Worm (Caenorhabditis elegans) whole organism, young adult: ENCODE measurements around the gene Y17G7B.12.

Experiments used
- B0261.1 ChIP-seq: sonication (generic microtip); optimal IDR thresholded peaks from 2 replicates; lab custom pipeline; 2016; ENCODE audit warnings: mild to moderate bottlenecking, missing genetic modification characterization, moderate library complexity, missing compliant biosample characterization
- C06A6.2 ChIP-seq: fragments of 200-800 bp; sonication (Bioruptor generic); conservative IDR thresholded peaks from 2 replicates; pipeline ENCODE4 v1.3.6; 2022; ENCODE audit warnings: missing genetic modification characterization, missing compliant biosample characterization
- C17E4.6 ChIP-seq: fragments of 200-800 bp; sonication (Bioruptor generic); IDR thresholded peaks from 2 replicates; pipeline ENCODE4 v1.3.6; 2022; ENCODE audit warnings: missing genetic modification reagents, missing genetic modification characterization, missing compliant biosample characterization
- F10E7.11 ChIP-seq: sonication (generic microtip); optimal IDR thresholded peaks from 2 replicates; lab custom pipeline; 2017; ENCODE audit warnings: mild to moderate bottlenecking, missing genetic modification characterization, moderate library complexity, missing compliant biosample characterization
- F33H1.4 ChIP-seq: fragments of 200-800 bp; sonication (Bioruptor generic); IDR thresholded peaks from 2 replicates; pipeline ENCODE4 v1.3.6; 2022; ENCODE audit warnings: missing genetic modification reagents, missing genetic modification characterization, missing compliant biosample characterization
- F39B2.1 ChIP-seq: fragments of 200-800 bp; sonication (Bioruptor generic); IDR thresholded peaks from 2 replicates; pipeline ENCODE4 v1.3.6; 2022; ENCODE audit warnings: missing genetic modification reagents, missing genetic modification characterization, missing compliant biosample characterization
- F55B11.4 ChIP-seq: sonication (generic microtip); optimal IDR thresholded peaks from 2 replicates; lab custom pipeline; 2016; ENCODE audit warnings: missing compliant biosample characterization, missing genetic modification characterization, borderline replicate concordance; ENCODE audit not compliant: insufficient read depth
- K12H6.12 ChIP-seq: fragments of 200-800 bp; sonication (Bioruptor generic); optimal IDR thresholded peaks from 2 replicates; lab custom pipeline; 2018; ENCODE audit warnings: mild to moderate bottlenecking, missing genetic modification characterization, missing compliant biosample characterization
- T07F8.4 ChIP-seq: sonication (generic microtip); optimal IDR thresholded peaks from 2 replicates; lab custom pipeline; 2016; ENCODE audit warnings: mild to moderate bottlenecking, missing genetic modification characterization, moderate library complexity, missing compliant biosample characterization
- Y79H2A.3 ChIP-seq: fragments of 200-800 bp; sonication (Bioruptor generic); conservative IDR thresholded peaks from 2 replicates; pipeline ENCODE4 v1.3.6; 2022; ENCODE audit warnings: missing genetic modification reagents, missing genetic modification characterization, missing compliant biosample characterization
- Y95B8A.8 ChIP-seq: fragments of 200-800 bp; sonication (Bioruptor generic); IDR thresholded peaks from 2 replicates; pipeline ENCODE4 v1.3.6; 2022; ENCODE audit warnings: missing genetic modification reagents, missing genetic modification characterization, missing compliant biosample characterization
- ZK185.1 ChIP-seq: sonication (generic microtip); optimal IDR thresholded peaks from 2 replicates; lab custom pipeline; 2016; ENCODE audit warnings: mild to moderate bottlenecking, missing genetic modification characterization, missing compliant biosample characterization; ENCODE audit not compliant: poor library complexity, severe bottlenecking
- akir-1 ChIP-seq: fragments of 200-800 bp; sonication (Bioruptor generic); optimal IDR thresholded peaks from 2 replicates; lab custom pipeline; 2018; ENCODE audit warnings: mild to moderate bottlenecking, missing genetic modification characterization, moderate library complexity, missing compliant biosample characterization
- aptf-2 ChIP-seq: fragments of 200-800 bp; sonication (Bioruptor generic); conservative IDR thresholded peaks from 2 replicates; pipeline ENCODE4 v1.3.6; 2022; ENCODE audit warnings: missing genetic modification reagents, missing genetic modification characterization, missing compliant biosample characterization
- atf-7 ChIP-seq: sonication (generic microtip); optimal IDR thresholded peaks from 2 replicates; lab custom pipeline; 2017; ENCODE audit warnings: mild to moderate bottlenecking, missing genetic modification characterization, missing compliant biosample characterization
- attf-6 ChIP-seq: fragments of 200-800 bp; sonication (Bioruptor generic); IDR thresholded peaks from 2 replicates; pipeline ENCODE4 v1.3.6; 2022; ENCODE audit warnings: missing genetic modification reagents, missing genetic modification characterization, missing compliant biosample characterization
- ccch-3 ChIP-seq: fragments of 200-800 bp; sonication (Bioruptor generic); optimal IDR thresholded peaks from 2 replicates; lab custom pipeline; 2018; ENCODE audit warnings: mild to moderate bottlenecking, missing genetic modification characterization, missing compliant biosample characterization
- cebp-2 ChIP-seq: fragments of 200-800 bp; sonication (Bioruptor generic); IDR thresholded peaks from 2 replicates; pipeline ENCODE4 v1.3.6; 2022; ENCODE audit warnings: missing genetic modification characterization, missing compliant biosample characterization
- ceh-100 ChIP-seq: fragments of 200-800 bp; sonication (Bioruptor generic); IDR thresholded peaks from 2 replicates; pipeline ENCODE4 v1.3.6; 2022; ENCODE audit warnings: missing genetic modification reagents, missing genetic modification characterization, missing compliant biosample characterization
- ceh-40 ChIP-seq: fragments of 200-800 bp; sonication (Bioruptor generic); IDR thresholded peaks from 2 replicates; pipeline ENCODE4 v1.3.6; 2022; ENCODE audit warnings: missing genetic modification characterization, missing compliant biosample characterization
- ceh-79 ChIP-seq: sonication (generic microtip); optimal IDR thresholded peaks from 2 replicates; lab custom pipeline; 2017; ENCODE audit warnings: mild to moderate bottlenecking, missing genetic modification characterization, missing compliant biosample characterization
- chd-7 ChIP-seq: sonication (generic microtip); optimal IDR thresholded peaks from 2 replicates; lab custom pipeline; 2016; ENCODE audit warnings: mild to moderate bottlenecking, missing genetic modification characterization, moderate library complexity, missing compliant biosample characterization
- egl-44 ChIP-seq: fragments of 200-800 bp; sonication (Bioruptor generic); IDR thresholded peaks from 2 replicates; pipeline ENCODE4 v1.3.6; 2022; ENCODE audit warnings: missing genetic modification reagents, missing genetic modification characterization, missing compliant biosample characterization
- egrh-3 ChIP-seq: fragments of 200-800 bp; sonication (Bioruptor generic); IDR thresholded peaks from 2 replicates; pipeline ENCODE4 v1.3.6; 2022; ENCODE audit warnings: missing genetic modification reagents, missing genetic modification characterization, missing compliant biosample characterization
- ets-4 ChIP-seq: fragments of 200-800 bp; sonication (Bioruptor generic); optimal IDR thresholded peaks from 2 replicates; lab custom pipeline; 2018; ENCODE audit warnings: mild to moderate bottlenecking, missing genetic modification characterization, missing compliant biosample characterization
- fkh-3 ChIP-seq: sonication (generic microtip); optimal IDR thresholded peaks from 2 replicates; lab custom pipeline; 2016; ENCODE audit warnings: mild to moderate bottlenecking, missing genetic modification characterization, missing compliant biosample characterization
- hlh-12 ChIP-seq: sonication (generic microtip); optimal IDR thresholded peaks from 2 replicates; lab custom pipeline; 2016; ENCODE audit warnings: missing genetic modification characterization, missing compliant biosample characterization
- lag-1 ChIP-seq: fragments of 200-800 bp; sonication (Bioruptor generic); IDR thresholded peaks from 2 replicates; pipeline ENCODE4 v1.3.6; 2022; ENCODE audit warnings: missing genetic modification reagents, missing genetic modification characterization, missing compliant biosample characterization
- let-526 ChIP-seq: fragments of 200-800 bp; sonication (Bioruptor generic); IDR thresholded peaks from 2 replicates; pipeline ENCODE4 v1.3.6; 2022; ENCODE audit warnings: missing genetic modification reagents, missing genetic modification characterization, missing compliant biosample characterization
- lin-26 ChIP-seq: fragments of 200-800 bp; sonication (Bioruptor generic); IDR thresholded peaks from 2 replicates; pipeline ENCODE4 v1.3.6; 2022; ENCODE audit warnings: missing genetic modification reagents, missing genetic modification characterization, missing compliant biosample characterization
- lin-40 ChIP-seq: sonication (generic microtip); optimal IDR thresholded peaks from 2 replicates; lab custom pipeline; 2016; ENCODE audit warnings: missing genetic modification characterization, mild to moderate bottlenecking, missing compliant biosample characterization, missing genotype, missing genetic modification reagents
- lsl-1 ChIP-seq: fragments of 200-800 bp; sonication (Bioruptor generic); optimal IDR thresholded peaks from 2 replicates; lab custom pipeline; 2018; ENCODE audit warnings: mild to moderate bottlenecking, missing genetic modification characterization, moderate library complexity, missing compliant biosample characterization
- lsy-27 ChIP-seq: sonication (generic microtip); optimal IDR thresholded peaks from 2 replicates; lab custom pipeline; 2017; ENCODE audit warnings: missing genetic modification characterization, mild to moderate bottlenecking, missing compliant biosample characterization, antibody characterized with exemption, missing genotype, borderline replicate concordance; ENCODE audit not compliant: insufficient read depth
- madf-10 ChIP-seq: sonication (generic microtip); optimal IDR thresholded peaks from 2 replicates; lab custom pipeline; 2016; ENCODE audit warnings: mild to moderate bottlenecking, missing genetic modification characterization, missing compliant biosample characterization
- mes-4 ChIP-seq: sonication (generic microtip); optimal IDR thresholded peaks from 2 replicates; lab custom pipeline; 2016; ENCODE audit warnings: missing genotype, missing genetic modification characterization, missing compliant biosample characterization
- nfya-1 ChIP-seq: sonication (generic microtip); optimal IDR thresholded peaks from 2 replicates; lab custom pipeline; 2017; ENCODE audit warnings: antibody characterized with exemption, missing compliant biosample characterization, missing genetic modification characterization, borderline replicate concordance; ENCODE audit not compliant: insufficient read depth
- nfya-2 ChIP-seq: fragments of 200-800 bp; sonication (Bioruptor generic); IDR thresholded peaks from 2 replicates; pipeline ENCODE4 v1.3.6; 2022; ENCODE audit warnings: missing genetic modification reagents, missing genetic modification characterization, missing compliant biosample characterization
- nhr-27 ChIP-seq: fragments of 200-800 bp; sonication (Bioruptor generic); optimal IDR thresholded peaks from 2 replicates; lab custom pipeline; 2018; ENCODE audit warnings: mild to moderate bottlenecking, missing genetic modification characterization, moderate library complexity, missing compliant biosample characterization
- nhr-80 ChIP-seq: sonication (generic microtip); optimal IDR thresholded peaks from 2 replicates; lab custom pipeline; 2016; ENCODE audit warnings: missing genetic modification characterization, missing compliant biosample characterization
- pha-4 ChIP-seq: fragments of 150-350 bp; sonication (generic microtip); optimal IDR thresholded peaks from 2 replicates; lab custom pipeline; 2014; ENCODE audit warnings: missing biosample characterization, missing genetic modification reagents, missing genetic modification characterization
- rcor-1 ChIP-seq: fragments of 200-800 bp; sonication (Bioruptor generic); IDR thresholded peaks from 2 replicates; pipeline ENCODE4 v1.3.6; 2022; ENCODE audit warnings: missing genetic modification reagents, missing genetic modification characterization, missing compliant biosample characterization
- snpc-1.3 ChIP-seq: sonication (generic microtip); optimal IDR thresholded peaks from 2 replicates; lab custom pipeline; 2017; ENCODE audit warnings: missing genetic modification characterization, mild to moderate bottlenecking, missing compliant biosample characterization, antibody characterized with exemption, moderate library complexity, missing genotype, missing genetic modification reagents; ENCODE audit not compliant: insufficient read depth
- tbp1 ChIP-seq: fragments of 200-800 bp; sonication (Bioruptor generic); optimal IDR thresholded peaks from 2 replicates; lab custom pipeline; 2018; ENCODE audit warnings: mild to moderate bottlenecking, missing genetic modification characterization, missing compliant biosample characterization
- tbx-9 ChIP-seq: sonication (generic microtip); optimal IDR thresholded peaks from 2 replicates; lab custom pipeline; 2016; ENCODE audit warnings: borderline replicate concordance, missing genetic modification characterization, inconsistent platforms, missing compliant biosample characterization
- unc-62 ChIP-seq: fragments of 150-350 bp; optimal IDR thresholded peaks from 2 replicates; lab custom pipeline; 2014; ENCODE audit warnings: missing biosample characterization, missing genetic modification reagents, missing genetic modification characterization
- zfh-2 ChIP-seq: fragments of 200-800 bp; sonication (Bioruptor generic); conservative IDR thresholded peaks from 2 replicates; pipeline ENCODE4 v1.3.6; 2022; ENCODE audit warnings: missing genetic modification reagents, missing genetic modification characterization, missing compliant biosample characterization
- ztf-25 ChIP-seq: fragments of 200-800 bp; sonication (Bioruptor generic); IDR thresholded peaks from 2 replicates; pipeline ENCODE4 v1.3.6; 2022; ENCODE audit warnings: missing genetic modification reagents, missing genetic modification characterization, missing compliant biosample characterization
- ztf-3 ChIP-seq: fragments of 200-800 bp; sonication (Bioruptor generic); optimal IDR thresholded peaks from 2 replicates; lab custom pipeline; 2018; ENCODE audit warnings: mild to moderate bottlenecking, missing genetic modification characterization, missing compliant biosample characterization
- ztf-6 ChIP-seq: fragments of 200-800 bp; sonication (Bioruptor generic); IDR thresholded peaks from 2 replicates; pipeline ENCODE4 v1.3.6; 2022; ENCODE audit warnings: missing genetic modification reagents, missing genetic modification characterization, missing compliant biosample characterization

The Y17G7B.12 gene

ce11 chrII:12006575-12007098 lies 17.0 kb upstream of the Y17G7B.12 start, which contains the start of gene mcm-2 (continued):
- TF ChIP-seq F55B11.4 (tag; lab: Kevin White, UChicago) = no peak
- TF ChIP-seq F39B2.1 (GFP tag; lab: Robert Waterston, UW) = no peak
- TF ChIP-seq B0261.1 (tag; lab: Kevin White, UChicago) = no peak
- TF ChIP-seq nfya-2 (GFP tag; lab: Robert Waterston, UW) = no peak
- no peak for TF ChIP-seq zfh-2 (GFP tag; lab: Robert Waterston, UW)
- no peak for TF ChIP-seq F10E7.11 (tag; lab: Kevin White, UChicago)
- no peak for TF ChIP-seq madf-10 (tag; lab: Kevin White, UChicago)
- TF ChIP-seq egl-44 (GFP tag; lab: Robert Waterston, UW) = no peak
- TF ChIP-seq hlh-12 (tag; lab: Kevin White, UChicago) = no peak
- no peak for TF ChIP-seq T07F8.4 (tag; lab: Kevin White, UChicago)
- no peak for TF ChIP-seq lin-26 (GFP tag; lab: Robert Waterston, UW)
- no peak for TF ChIP-seq ztf-3 (GFP tag; lab: Kevin White, UChicago)
- peak; percentile 87 for TF ChIP-seq aptf-2 (GFP tag; lab: Robert Waterston, UW)
- no peak for TF ChIP-seq C06A6.2 (GFP tag; lab: Robert Waterston, UW)
- no peak for TF ChIP-seq tbx-9
- peak; percentile 86 for TF ChIP-seq rcor-1 (GFP tag; lab: Robert Waterston, UW)
- peak; percentile 90 for TF ChIP-seq lsl-1 (GFP tag; lab: Kevin White, UChicago)
- TF ChIP-seq ets-4 (GFP tag; lab: Kevin White, UChicago) = no peak
- TF ChIP-seq ceh-79 (tag; lab: Kevin White, UChicago) = no peak
- peak; percentile 96 for TF ChIP-seq Y95B8A.8 (GFP tag; lab: Robert Waterston, UW)
- peak; percentile 84 for TF ChIP-seq attf-6 (GFP tag; lab: Robert Waterston, UW)
- no peak for TF ChIP-seq chd-7 (tag; lab: Kevin White, UChicago)
- TF ChIP-seq tbp1 (GFP tag; lab: Kevin White, UChicago) = no peak
- TF ChIP-seq cebp-2 (GFP tag; lab: Robert Waterston, UW) = no peak
- peak; percentile 10 for TF ChIP-seq nhr-80
- no peak for TF ChIP-seq K12H6.12 (tag; lab: Kevin White, UChicago)
- no peak for TF ChIP-seq ZK185.1 (tag; lab: Kevin White, UChicago)
- no peak for TF ChIP-seq lsy-27 (tag; lab: Kevin White, UChicago)
- peak; percentile 93 for TF ChIP-seq atf-7 (tag; lab: Kevin White, UChicago)
- no peak for TF ChIP-seq lin-40 (tag; lab: Kevin White, UChicago)
- TF ChIP-seq pha-4 = no peak
- no peak for TF ChIP-seq ztf-6 (GFP tag; lab: Robert Waterston, UW)
- peak; percentile 90 for TF ChIP-seq snpc-1.3 (tag; lab: Kevin White, UChicago)
- TF ChIP-seq ceh-100 = peak; percentile 80
- TF ChIP-seq egrh-3 (GFP tag; lab: Robert Waterston, UW) = no peak
- no peak for TF ChIP-seq unc-62
- no peak for TF ChIP-seq let-526 (GFP tag; lab: Robert Waterston, UW)
- TF ChIP-seq F33H1.4 (GFP tag; lab: Robert Waterston, UW) = peak; percentile 90
- TF ChIP-seq nfya-1 (tag; lab: Kevin White, UChicago) = no peak
- TF ChIP-seq C17E4.6 (GFP tag; lab: Robert Waterston, UW) = peak; percentile 90
- TF ChIP-seq ceh-40 (GFP tag; lab: Robert Waterston, UW) = no peak
- no peak for TF ChIP-seq lag-1 (GFP tag; lab: Robert Waterston, UW)
- TF ChIP-seq akir-1 (GFP tag; lab: Kevin White, UChicago) = no peak
- no peak for TF ChIP-seq ztf-25 (GFP tag; lab: Robert Waterston, UW)
- no peak for TF ChIP-seq nhr-27 (tag; lab: Kevin White, UChicago)
- TF ChIP-seq Y79H2A.3 (GFP tag; lab: Robert Waterston, UW) = peak; percentile 65; the same call in 1 of the 2 replicates
- no peak for TF ChIP-seq fkh-3 (tag; lab: Kevin White, UChicago)
- no peak for TF ChIP-seq ccch-3
- no peak for TF ChIP-seq mes-4
